Fruit fly (Drosophila melanogaster) whole organism, prepupa: ENCODE measurements around the gene Hcs.

Experiments used
- Blimp-1 ChIP-seq: fragments of 200-800 bp; sonication (Bioruptor generic); optimal IDR thresholded peaks from 3 replicates; lab custom pipeline; 2017; ENCODE audit warnings: missing biosample characterization, missing genetic modification characterization, mild to moderate bottlenecking, moderate library complexity, missing genetic modification reagents
- CG10631 ChIP-seq: fragments of 200-800 bp; sonication (Bioruptor generic); optimal IDR thresholded peaks from 2 replicates; lab custom pipeline; 2016; ENCODE audit warnings: missing biosample characterization, missing genetic modification characterization
- CG1621 ChIP-seq: fragments of 200-800 bp; sonication (Bioruptor generic); optimal IDR thresholded peaks from 3 replicates; lab custom pipeline; 2018; ENCODE audit warnings: missing biosample characterization, mild to moderate bottlenecking, missing genetic modification characterization
- CG16779 ChIP-seq: fragments of 200-800 bp; sonication (Bioruptor generic); optimal IDR thresholded peaks from 3 replicates; lab custom pipeline; 2017; ENCODE audit warnings: missing biosample characterization, mild to moderate bottlenecking, missing genetic modification characterization
- CG6163 ChIP-seq: fragments of 200-800 bp; sonication (Bioruptor generic); IDR thresholded peaks from 3 replicates; pipeline ENCODE4 v1.3.6; 2022; ENCODE audit warnings: missing biosample characterization, missing genetic modification characterization
- CG6808 ChIP-seq: fragments of 200-800 bp; sonication (Bioruptor generic); optimal IDR thresholded peaks from 3 replicates; lab custom pipeline; 2017; ENCODE audit warnings: missing biosample characterization, missing genetic modification characterization, mild to moderate bottlenecking, moderate library complexity, missing genetic modification reagents
- CG6854 ChIP-seq: fragments of 200-800 bp; sonication (Bioruptor generic); optimal IDR thresholded peaks from 2 replicates; lab custom pipeline; 2017; ENCODE audit warnings: missing biosample characterization, mild to moderate bottlenecking, missing genetic modification characterization
- CG7368 ChIP-seq: fragments of 200-800 bp; sonication (Bioruptor generic); optimal IDR thresholded peaks from 3 replicates; lab custom pipeline; 2016; ENCODE audit warnings: missing biosample characterization, missing genetic modification characterization
- CG8319 ChIP-seq: fragments of 200-800 bp; sonication (Bioruptor generic); optimal IDR thresholded peaks from 3 replicates; lab custom pipeline; 2016; ENCODE audit warnings: missing biosample characterization, missing genetic modification characterization
- Gug ChIP-seq: fragments of 200-800 bp; sonication (Bioruptor generic); IDR thresholded peaks from 2 replicates; pipeline ENCODE4 v1.3.6; 2022; ENCODE audit warnings: missing biosample characterization, missing genetic modification characterization
- acj6 ChIP-seq: fragments of 200-800 bp; sonication (Bioruptor generic); optimal IDR thresholded peaks from 3 replicates; lab custom pipeline; 2016; ENCODE audit warnings: missing biosample characterization, missing genetic modification characterization
- eg ChIP-seq: fragments of 200-800 bp; sonication (Bioruptor generic); IDR thresholded peaks from 3 replicates; pipeline ENCODE4 v1.3.6; 2022; ENCODE audit warnings: missing biosample characterization, missing genetic modification characterization
- lz ChIP-seq: fragments of 200-800 bp; sonication (Bioruptor generic); optimal IDR thresholded peaks from 3 replicates; lab custom pipeline; 2016; ENCODE audit warnings: missing biosample characterization, missing genetic modification characterization

dm6 chr3R:5438750-5439149 is 35.9 kb upstream of the Hcs start:
- TF ChIP-seq Blimp-1 (GFP tag; lab: Kevin White, UChicago), result no peak
- TF ChIP-seq Gug (GFP tag; lab: Robert Waterston, UW), result no peak
- no peak for TF ChIP-seq CG1621 (tag; lab: Kevin White, UChicago)
- TF ChIP-seq acj6 (GFP tag; lab: Kevin White, UChicago), result no peak
- no peak for TF ChIP-seq CG6854
- TF ChIP-seq CG6808 (GFP tag; lab: Kevin White, UChicago), result no peak
- TF ChIP-seq CG6163 (GFP tag; lab: Robert Waterston, UW), result no peak
- no peak for TF ChIP-seq CG7368 (GFP tag; lab: Kevin White, UChicago)
- TF ChIP-seq eg (GFP tag; lab: Robert Waterston, UW), result no peak
- no peak for TF ChIP-seq CG10631 (GFP tag; lab: Kevin White, UChicago)
- no peak for TF ChIP-seq CG8319 (GFP tag; lab: Kevin White, UChicago)
- TF ChIP-seq lz, result no peak
- no peak for TF ChIP-seq CG16779 (tag; lab: Kevin White, UChicago)
